Worm (Caenorhabditis elegans) whole organism, midembryonic: ENCODE results near the gene cin-4.

ENCODE experiments used
- klf-2 ChIP-seq: fragments of 200-800 bp; sonication (Bioruptor generic); conservative IDR thresholded peaks from 2 replicates; pipeline ENCODE4 v1.3.6; 2022; ENCODE audit warnings: missing genetic modification reagents, missing genetic modification characterization, missing compliant biosample characterization
- ref-1 ChIP-seq: fragments of 200-800 bp; sonication (Bioruptor generic); conservative IDR thresholded peaks from 2 replicates; pipeline ENCODE4 v1.3.6; 2022; ENCODE audit warnings: missing genetic modification reagents, missing genetic modification characterization, missing compliant biosample characterization

ce11 chrII:7061730-7062129, 23.6 kb downstream of the cin-4 start, which contains the start of gene acs-6:
- TF ChIP-seq klf-2 (GFP tag; lab: Robert Waterston, UW): no peak
- TF ChIP-seq ref-1 (GFP tag; lab: Robert Waterston, UW): no peak
